Worm (Caenorhabditis elegans): ENCODE measurements around the gene F41B5.1.

DNA sequence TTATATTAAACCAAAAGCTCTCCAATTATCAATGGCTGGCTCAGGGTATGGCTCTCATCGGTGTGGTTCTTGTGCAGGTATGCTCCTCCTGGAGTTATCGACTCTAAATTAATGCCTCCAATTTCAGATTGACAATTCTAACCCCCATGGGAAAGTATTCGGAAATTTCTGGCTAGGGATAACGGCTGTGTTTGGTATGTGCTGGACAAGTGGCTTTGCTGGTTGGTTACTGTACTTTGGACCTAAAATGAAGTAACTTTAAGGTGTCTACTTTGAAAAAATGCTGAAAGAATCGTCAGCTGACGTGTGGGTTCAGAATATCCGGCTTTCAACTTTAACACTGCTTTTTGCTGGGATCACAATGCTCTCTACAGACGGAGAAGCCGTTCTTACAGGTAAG, 38.4 kb upstream of the F41B5.1 start:
- no peak for TF ChIP-seq ama-1 (optimal IDR thresholded peaks at IDR 0.05)
- no peak for TF ChIP-seq B0310.2 (tag; optimal IDR thresholded peaks at IDR 0.05)
- TF ChIP-seq tra-4 (tag; optimal IDR thresholded peaks at IDR 0.05), result no peak
- no peak for TF ChIP-seq F13C5.2 (tag; optimal IDR thresholded peaks at IDR 0.05)
- TF ChIP-seq hmg-4 (GFP tag; optimal IDR thresholded peaks at IDR 0.05), result no peak
- TF ChIP-seq ets-7 (tag; optimal IDR thresholded peaks at IDR 0.05), result no peak
- TF ChIP-seq hnd-1 (tag; optimal IDR thresholded peaks at IDR 0.05), result no peak
- no peak for TF ChIP-seq ceh-13 (GFP tag; optimal IDR thresholded peaks at IDR 0.05)
- no peak for TF ChIP-seq ceh-36 (tag; optimal IDR thresholded peaks at IDR 0.05)
- no peak for TF ChIP-seq pes-1 (GFP tag; IDR thresholded peaks at IDR 0.05)
- TF ChIP-seq sea-1 (GFP tag; conservative IDR thresholded peaks at IDR 0.05), result no peak

Data from whole organism, early embryonic.